Fruit fly (Drosophila melanogaster): ENCODE data around the gene CG3106.
A peak's percentile ranks its signal among the peaks of the same experiment; 100 is the strongest.

Gene CG3106

DNA sequence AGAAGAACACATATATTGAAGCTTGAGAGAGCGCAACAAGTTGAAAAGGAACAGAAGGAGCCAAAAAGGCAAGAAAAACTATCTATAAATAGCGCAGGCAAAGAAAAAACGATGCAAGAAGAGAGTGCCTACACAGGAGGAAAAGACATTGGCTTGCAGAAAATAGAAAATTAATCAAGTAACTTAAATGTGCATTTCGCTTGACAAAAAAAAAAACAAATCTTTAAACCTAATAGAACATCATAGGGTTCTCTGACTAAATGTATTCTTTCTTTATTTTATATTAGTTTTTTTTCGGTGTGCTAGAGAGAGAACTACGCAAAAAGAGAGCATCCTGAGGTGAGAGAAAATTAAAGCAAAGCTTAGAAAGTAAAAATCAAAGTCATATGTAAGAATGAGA, 12.7 kb downstream of the CG3106 start (continued):
- TF ChIP-seq bowl (GFP tag; IDR thresholded peaks at IDR 0.05) = no peak
- TF ChIP-seq CG43689 (GFP tag; IDR thresholded peaks at IDR 0.05) = no peak
- TF ChIP-seq slou (GFP tag; optimal IDR thresholded peaks at IDR 0.05) = no peak
- no peak for TF ChIP-seq CG1647 (GFP tag; optimal IDR thresholded peaks at IDR 0.05)
- TF ChIP-seq pfk (GFP tag; optimal IDR thresholded peaks at IDR 0.05) = no peak
- TF ChIP-seq pita (GFP tag; optimal IDR thresholded peaks at IDR 0.05) = no peak
- TF ChIP-seq Deaf1 (tag; optimal IDR thresholded peaks at IDR 0.05) = no peak
- 0 out of 2 replicates have a peak, but pooled peaks have one; percentile 25 for TF ChIP-seq Ada2b (GFP tag; IDR thresholded peaks at IDR 0.05)
- TF ChIP-seq aop (GFP tag; IDR thresholded peaks at IDR 0.05) = no peak
- TF ChIP-seq ash1 (GFP tag; optimal IDR thresholded peaks at IDR 0.05) = no peak
- no peak for TF ChIP-seq CG3838 (GFP tag; optimal IDR thresholded peaks at IDR 0.05)
- peak; percentile 10 for TF ChIP-seq CG30431 (GFP tag; optimal IDR thresholded peaks at IDR 0.05)
- TF ChIP-seq Mad (GFP tag; optimal IDR thresholded peaks at IDR 0.05) = peak; percentile 16
- peak; percentile 8 for TF ChIP-seq CG2875 (GFP tag; optimal IDR thresholded peaks at IDR 0.05)
- peak; percentile 4 for TF ChIP-seq Nf-YB (GFP tag; optimal IDR thresholded peaks at IDR 0.05)
- TF ChIP-seq CG9609 (GFP tag; optimal IDR thresholded peaks at IDR 0.05) = peak; percentile 13
- TF ChIP-seq Dfd (GFP tag; optimal IDR thresholded peaks at IDR 0.05) = no peak
- no peak for TF ChIP-seq al (GFP tag; IDR thresholded peaks at IDR 0.05)
- TF ChIP-seq Dref (GFP tag; IDR thresholded peaks at IDR 0.05) = no peak
- no peak for TF ChIP-seq CG12219 (GFP tag; optimal IDR thresholded peaks at IDR 0.05)
- no peak for TF ChIP-seq CG17802 (tag; optimal IDR thresholded peaks at IDR 0.05)
- TF ChIP-seq Fer3 (tag; optimal IDR thresholded peaks at IDR 0.05) = no peak
- no peak for TF ChIP-seq jigr1 (GFP tag; IDR thresholded peaks at IDR 0.05)
- no peak for TF ChIP-seq C15 (GFP tag; IDR thresholded peaks at IDR 0.05)
- peak; percentile 16 for TF ChIP-seq CG11504 (tag; optimal IDR thresholded peaks at IDR 0.05)
- TF ChIP-seq CG34224 (GFP tag; IDR thresholded peaks at IDR 0.05; ENCODE audit: partially characterized antibody) = no peak
- no peak for TF ChIP-seq bbx (GFP tag; IDR thresholded peaks at IDR 0.05; ENCODE audit: partially characterized antibody)
- TF ChIP-seq mirr (GFP tag; optimal IDR thresholded peaks at IDR 0.05) = no peak
- TF ChIP-seq btn (GFP tag; optimal IDR thresholded peaks at IDR 0.05) = no peak
- no peak for TF ChIP-seq mam (GFP tag; optimal IDR thresholded peaks at IDR 0.05)
- TF ChIP-seq CG32772 (GFP tag; IDR thresholded peaks at IDR 0.05) = peak; percentile 63; the same call in 1 of the 2 replicates
- no peak for TF ChIP-seq Rx (GFP tag; IDR thresholded peaks at IDR 0.05)
- peak; percentile 39 for TF ChIP-seq CG3407 (GFP tag; optimal IDR thresholded peaks at IDR 0.05)
- TF ChIP-seq lola (GFP tag; optimal IDR thresholded peaks at IDR 0.05) = peak in 1 of 3 experiments; percentile 69
- TF ChIP-seq Camta (GFP tag; optimal IDR thresholded peaks at IDR 0.05) = peak; percentile 29
- no peak for TF ChIP-seq yki (optimal IDR thresholded peaks at IDR 0.05)
- no peak for TF ChIP-seq CG10565 (GFP tag; optimal IDR thresholded peaks at IDR 0.05)
- peak; percentile 49 for TF ChIP-seq CG2202 (tag; optimal IDR thresholded peaks at IDR 0.05)
- TF ChIP-seq Eip74EF (GFP tag; optimal IDR thresholded peaks at IDR 0.05) = no peak
- no peak for TF ChIP-seq Optix (GFP tag; IDR thresholded peaks at IDR 0.05)
- no peak for TF ChIP-seq Jarid2 (GFP tag; optimal IDR thresholded peaks at IDR 0.05)
- no peak for TF ChIP-seq cas (GFP tag; IDR thresholded peaks at IDR 0.05)
- no peak; the same call in 2 of the 3 replicates for TF ChIP-seq CG34422 (GFP tag; IDR thresholded peaks at IDR 0.05)
- TF ChIP-seq HLH4C (GFP tag; IDR thresholded peaks at IDR 0.05; ENCODE audit: partially characterized antibody) = no peak
- TF ChIP-seq luna (GFP tag; optimal IDR thresholded peaks at IDR 0.05) = no peak
- TF ChIP-seq run (tag; optimal IDR thresholded peaks at IDR 0.05) = no peak
- TF ChIP-seq lmd (GFP tag; IDR thresholded peaks at IDR 0.05) = peak; percentile 41; the same call in 1 of the 2 replicates
- TF ChIP-seq CG15696 (tag; optimal IDR thresholded peaks at IDR 0.05) = peak; percentile 36
- TF ChIP-seq sug (tag; optimal IDR thresholded peaks at IDR 0.05) = no peak
- TF ChIP-seq hbn (GFP tag; IDR thresholded peaks at IDR 0.05; ENCODE audit: partially characterized antibody) = no peak
- no peak for TF ChIP-seq CG14860 (GFP tag; IDR thresholded peaks at IDR 0.05; ENCODE audit: partially characterized antibody)
